Worm (Caenorhabditis elegans) whole organism, midembryonic: ENCODE measurements around the gene F31F4.17.

Experiments used
- T22C8.4 ChIP-seq: fragments of 200-800 bp; sonication (Bioruptor generic); IDR thresholded peaks from 2 replicates; pipeline ENCODE4 v1.3.6; 2022; ENCODE audit warnings: missing genetic modification characterization, missing compliant biosample characterization
- ztf-23 ChIP-seq: fragments of 200-800 bp; sonication (Bioruptor generic); IDR thresholded peaks from 2 replicates; pipeline ENCODE4 v1.3.6; 2022; ENCODE audit warnings: missing genetic modification reagents, missing genetic modification characterization, missing compliant biosample characterization
- ztf-29 ChIP-seq: fragments of 200-800 bp; sonication (Bioruptor generic); IDR thresholded peaks from 2 replicates; pipeline ENCODE4 v1.3.6; 2022; ENCODE audit warnings: missing genetic modification reagents, missing genetic modification characterization, missing compliant biosample characterization

DNA sequence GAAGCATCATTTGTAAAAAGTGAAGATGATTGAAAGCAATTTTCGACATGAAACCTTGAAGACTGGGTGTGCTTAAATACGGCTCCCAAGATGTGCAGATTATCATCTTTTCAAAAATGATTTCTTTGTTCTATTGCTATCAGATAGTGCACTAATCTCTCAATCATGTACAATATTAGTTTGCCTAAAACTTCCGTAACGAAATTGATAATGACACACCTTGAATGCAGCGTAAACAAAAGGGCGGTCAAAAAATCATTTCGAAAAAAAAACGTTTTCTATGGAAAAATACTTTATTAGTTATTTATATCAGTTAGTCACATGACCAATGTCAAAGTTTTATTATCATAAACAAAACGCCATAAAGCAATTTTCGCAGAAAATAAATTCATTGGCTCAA is 37.2 kb downstream of the F31F4.17 start, which contains the start of gene F48G7.5:
- TF ChIP-seq ztf-29 (GFP tag; lab: Robert Waterston, UW) = no peak
- no peak for TF ChIP-seq T22C8.4 (GFP tag; lab: Robert Waterston, UW)
- TF ChIP-seq ztf-23 = no peak
